Worm (Caenorhabditis elegans) whole organism, L4 larva: ENCODE results near the gene F07F6.2.

ENCODE experiments used
- duxl-1 ChIP-seq: sonication (generic microtip); optimal IDR thresholded peaks from 2 replicates; lab custom pipeline; 2016; ENCODE audit warnings: mild to moderate bottlenecking, missing genetic modification characterization, moderate library complexity, missing compliant biosample characterization; ENCODE audit not compliant: poor library complexity
- egl-27 ChIP-seq: sonication (generic microtip); optimal IDR thresholded peaks from 3 replicates; lab custom pipeline; 2017; ENCODE audit warnings: missing biosample characterization, missing genetic modification reagents, missing genetic modification characterization
- fkh-10 ChIP-seq: fragments of 150-350 bp; optimal IDR thresholded peaks from 2 replicates; lab custom pipeline; 2014; ENCODE audit warnings: missing biosample characterization, missing genetic modification reagents, missing genetic modification characterization
- fos-1 ChIP-seq: fragments of 150-350 bp; optimal IDR thresholded peaks from 2 replicates; lab custom pipeline; 2014; ENCODE audit warnings: missing biosample characterization, missing genetic modification characterization
- lin-15B ChIP-seq: fragments of 150-350 bp; sonication (generic microtip); optimal IDR thresholded peaks from 3 replicates; lab custom pipeline; 2014; ENCODE audit warnings: missing biosample characterization, missing genetic modification characterization
- lin-38 ChIP-seq: fragments of 200-800 bp; sonication (Bioruptor generic); IDR thresholded peaks from 2 replicates; pipeline ENCODE4 v1.3.6; 2022; ENCODE audit warnings: missing genetic modification reagents, missing genetic modification characterization, missing compliant biosample characterization
- madf-5 ChIP-seq, 2 experiments: fragments of 200-800 bp; sonication (Bioruptor generic); IDR thresholded peaks; 2 replicates each; pipeline ENCODE4 v1.3.6; 2022; ENCODE audit warnings: missing compliant biosample characterization in 2 of 2, missing genetic modification characterization in 2 of 2
- php-3 ChIP-seq: fragments of 200-800 bp; sonication (Bioruptor generic); IDR thresholded peaks from 2 replicates; pipeline ENCODE4 v1.3.6; 2022; ENCODE audit warnings: missing genetic modification reagents, missing genetic modification characterization, missing compliant biosample characterization
- pqm-1 ChIP-seq: sonication (generic microtip); optimal IDR thresholded peaks from 2 replicates; lab custom pipeline; 2017; ENCODE audit warnings: missing biosample characterization, missing genetic modification characterization
- set-16 ChIP-seq: fragments of 200-800 bp; sonication (Bioruptor generic); IDR thresholded peaks from 2 replicates; pipeline ENCODE4 v1.3.6; 2022; ENCODE audit warnings: missing genetic modification reagents, missing genetic modification characterization, missing compliant biosample characterization
- zfp-3 ChIP-seq: fragments of 200-800 bp; sonication (Bioruptor generic); conservative IDR thresholded peaks from 2 replicates; pipeline ENCODE4 v1.3.6; 2022; ENCODE audit warnings: missing genetic modification reagents, missing genetic modification characterization, missing compliant biosample characterization

ce11 chrII:5387217-5387616, 42.8 kb upstream of the F07F6.2 start, which contains the start of gene ccpp-6:
- TF ChIP-seq egl-27 (tag; lab: Kevin White, UChicago) (no peak), pqm-1 (no peak), duxl-1 (tag; lab: Kevin White, UChicago) (no peak), lin-15B (no peak), fos-1 (tag; lab: Kevin White, UChicago) (no peak), set-16 (GFP tag; lab: Robert Waterston, UW) (no peak), fkh-10 (no peak), php-3 (GFP tag; lab: Robert Waterston, UW) (no peak), zfp-3 (no peak), lin-38 (GFP tag; lab: Robert Waterston, UW) (0 out of 2 replicates have a peak, but pooled peaks have one; percentile 16), madf-5 (GFP tag; IDR thresholded peaks at IDR 0.05; lab: Robert Waterston, UW) (no peak)
